Worm (Caenorhabditis elegans): ENCODE data around the gene K09C8.9.

Gene K09C8.9

DNA sequence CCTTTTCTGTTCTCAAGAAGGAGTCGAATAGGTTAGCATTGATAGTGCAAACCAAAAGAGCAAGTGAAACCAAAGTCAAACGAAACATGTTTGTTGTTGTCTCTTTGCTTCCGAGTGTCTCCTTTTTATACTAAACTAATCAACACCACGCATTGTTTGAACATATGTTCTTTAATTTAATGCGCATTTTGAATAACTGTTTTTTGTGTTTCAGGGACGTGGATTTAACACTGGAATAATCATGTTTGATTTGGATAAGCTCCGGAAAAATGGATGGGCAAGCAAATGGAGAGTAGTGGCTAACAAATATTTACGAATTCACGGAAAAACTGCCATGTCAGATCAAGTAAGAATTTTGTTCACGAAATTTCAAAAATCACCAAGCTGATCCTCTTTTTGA is at the start of gene K09C8.9:
Gene K09C8.9 (minus strand): TSS at position 101 of the 400 bp plus-strand sequence.
- no peak for TF ChIP-seq efl-1 (optimal IDR thresholded peaks at IDR 0.05)
- TF ChIP-seq efl-1 (GFP tag; optimal IDR thresholded peaks at IDR 0.05 in 1 of 2) = peak in 1 of 2 experiments; percentile 1
- no peak for TF ChIP-seq lin-13 (GFP tag; optimal IDR thresholded peaks at IDR 0.05)

DNA sequence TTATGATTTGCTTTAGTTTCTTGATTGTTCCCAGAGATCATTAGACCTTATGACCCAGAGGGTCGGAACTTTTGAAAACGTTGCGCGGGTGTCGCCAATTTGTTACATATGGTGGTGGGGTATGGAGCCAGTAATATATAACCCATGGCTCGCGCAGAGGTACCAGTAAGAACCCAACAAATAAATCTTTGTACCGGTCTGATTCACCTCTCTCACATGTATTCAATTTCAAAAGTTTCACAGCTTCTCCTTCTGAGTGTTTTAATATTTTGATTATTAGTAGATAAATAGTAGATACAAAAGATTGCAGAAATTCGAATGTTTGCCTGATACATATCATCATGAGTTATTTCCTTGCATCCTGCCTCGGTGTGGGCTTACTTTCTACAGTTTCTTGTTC is 48.5 kb upstream of the K09C8.9 start, which contains the start of gene egl-15:
Gene egl-15 (plus strand): TSS at position 301 of the 400 bp plus-strand sequence.
- TF ChIP-seq efl-1 (optimal IDR thresholded peaks at IDR 0.05) (no peak), efl-1 (GFP tag; optimal IDR thresholded peaks at IDR 0.05 in 1 of 2) (peak in 1 of 2 experiments; percentile 30), dsc-1 (tag; optimal IDR thresholded peaks at IDR 0.05) (peak; percentile 31), xbp-1 (tag; optimal IDR thresholded peaks at IDR 0.05) (no peak)

DNA sequence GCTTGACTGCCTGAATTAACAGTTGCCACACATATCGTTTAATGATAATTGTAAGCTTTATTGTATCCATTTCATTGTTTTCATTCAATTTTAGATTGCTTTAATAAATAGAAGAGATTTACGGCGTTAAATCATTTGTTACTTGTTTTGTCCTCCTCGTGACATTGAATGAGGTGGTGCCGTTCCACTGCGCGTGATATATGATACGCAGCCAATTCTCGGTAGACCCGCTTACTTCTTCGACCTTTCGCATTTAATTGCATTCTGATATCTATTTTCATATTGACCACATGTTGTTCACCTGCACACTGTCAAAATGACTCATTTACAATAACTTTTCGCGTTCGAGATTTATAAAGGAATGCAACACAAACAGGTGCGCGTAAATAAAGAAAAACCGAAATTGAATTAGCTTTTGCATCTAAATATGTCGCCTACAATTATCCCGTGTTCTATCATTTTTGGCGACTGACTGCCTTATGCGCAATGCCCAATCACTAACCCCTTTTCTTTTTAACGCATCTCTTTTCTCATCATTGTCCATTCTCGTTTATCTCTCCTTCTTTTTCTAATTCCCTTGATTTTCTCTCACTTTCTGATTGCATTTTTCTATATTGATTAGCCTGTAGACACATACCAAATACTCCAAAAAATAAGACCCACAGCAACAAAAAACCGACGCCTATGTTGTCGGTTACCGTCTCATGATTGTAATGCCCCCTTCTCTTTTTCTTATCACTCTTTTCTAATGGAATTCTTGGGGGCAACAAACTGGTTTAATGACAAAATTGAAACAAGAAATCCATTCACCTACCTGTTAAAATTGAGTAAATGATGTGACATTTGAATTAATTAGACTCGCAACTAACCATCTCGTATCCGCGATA is 47.0 kb upstream of the K09C8.9 start:
- TF ChIP-seq nhr-84 (tag; optimal IDR thresholded peaks at IDR 0.05) (no peak), ceh-88 (GFP tag; IDR thresholded peaks at IDR 0.05) (no peak), lin-14 (GFP tag; optimal IDR thresholded peaks at IDR 0.05) (peak; percentile 59), snu-23 (GFP tag; optimal IDR thresholded peaks at IDR 0.05) (peak; percentile 55), grh-1 (GFP tag; IDR thresholded peaks at IDR 0.05) (peak; percentile 86), lin-35 (GFP tag; optimal IDR thresholded peaks at IDR 0.05) (peak in 1 of 2 experiments; percentile 26), C04F5.9 (tag; optimal IDR thresholded peaks at IDR 0.05) (no peak), elt-3 (tag; optimal IDR thresholded peaks at IDR 0.05) (peak in 4 of 6 experiments; percentile 45 to 84 (median 74)), pag-3 (tag; optimal IDR thresholded peaks at IDR 0.05; ENCODE audit: borderline replicate concordance, insufficient read depth) (no peak), nhr-90 (tag; optimal IDR thresholded peaks at IDR 0.05; ENCODE audit: poor library complexity) (peak; percentile 27), tbx-2 (tag; optimal IDR thresholded peaks at IDR 0.05) (peak; percentile 39), nhr-71 (tag; optimal IDR thresholded peaks at IDR 0.05) (peak; percentile 47), hlh-17 (GFP tag; optimal IDR thresholded peaks at IDR 0.05; ENCODE audit: borderline replicate concordance) (no peak), vab-15 (tag; optimal IDR thresholded peaks at IDR 0.05) (peak; percentile 71), lsy-2 (tag; optimal IDR thresholded peaks at IDR 0.05) (peak in 1 of 2 experiments; percentile 51), nhr-12 (tag; optimal IDR thresholded peaks at IDR 0.05) (no peak), nhr-19 (GFP tag; conservative IDR thresholded peaks at IDR 0.05) (0 out of 2 replicates have a peak, but pooled peaks have one; percentile 13), mep-1 (tag; optimal IDR thresholded peaks at IDR 0.05) (peak; percentile 31), ceh-82 (tag; optimal IDR thresholded peaks at IDR 0.05) (peak in 1 of 3 experiments; percentile 4), nhr-20 (tag; optimal IDR thresholded peaks at IDR 0.05) (peak; percentile 48), skn-1 (tag; optimal IDR thresholded peaks at IDR 0.05) (no peak), mdl-1 (tag; optimal IDR thresholded peaks at IDR 0.05) (peak in 1 of 2 experiments; percentile 40), blmp-1 (tag; optimal IDR thresholded peaks at IDR 0.05) (peak; percentile 80), nhr-85 (tag) (peak; percentile 91), unc-30 (tag; optimal IDR thresholded peaks at IDR 0.05) (no peak)

DNA sequence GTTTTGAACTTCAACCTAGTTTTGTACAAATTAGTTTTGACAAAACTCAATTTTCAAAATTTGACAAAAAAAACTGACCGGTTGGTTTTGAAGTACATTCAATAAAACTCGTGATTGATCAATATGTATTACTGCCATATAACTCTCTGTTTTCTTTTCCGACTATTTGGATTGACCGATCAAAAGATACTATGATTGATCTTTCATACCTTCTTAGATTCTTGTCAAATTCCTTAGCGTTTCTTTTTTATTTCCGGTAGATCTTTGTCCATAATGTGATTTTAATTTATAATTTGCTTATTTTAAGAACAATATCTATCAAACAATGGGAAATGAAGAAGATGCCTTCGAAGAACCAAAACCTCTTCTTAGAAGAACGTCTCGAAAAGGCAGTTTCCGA is 44.7 kb upstream of the K09C8.9 start, which contains the start of gene F58A3.3:
Gene F58A3.3 (plus strand): TSS at position 301 of the 400 bp plus-strand sequence.
- TF ChIP-seq snpc-4 (tag; optimal IDR thresholded peaks at IDR 0.05) = no peak
- no peak for TF ChIP-seq irx-1 (tag; optimal IDR thresholded peaks at IDR 0.05)
- no peak for TF ChIP-seq pag-3 (tag; optimal IDR thresholded peaks at IDR 0.05; ENCODE audit: borderline replicate concordance, insufficient read depth)
- peak; percentile 2 for TF ChIP-seq blmp-1 (tag; optimal IDR thresholded peaks at IDR 0.05)
- peak; percentile 19 for TF ChIP-seq lin-14 (GFP tag; optimal IDR thresholded peaks at IDR 0.05)
- no peak for TF ChIP-seq mef-2 (tag; optimal IDR thresholded peaks at IDR 0.05)
- TF ChIP-seq tlp-1 (tag; optimal IDR thresholded peaks at IDR 0.05) = no peak
- no peak for TF ChIP-seq F16B12.6 (tag; optimal IDR thresholded peaks at IDR 0.05)

All from whole organism, L1 larva.